Fruit fly (Drosophila melanogaster) whole organism, embryonic: Measurements from ENCODE around the gene BTBD9.
A peak's percentile ranks its signal among the peaks of the same experiment; 100 is the strongest.

ENCODE experiments used
- Ada2b ChIP-seq: fragments of 200-800 bp; sonication (Bioruptor generic); IDR thresholded peaks from 2 replicates; pipeline ENCODE4 v1.3.6; 2022; ENCODE audit warnings: missing biosample characterization, missing genetic modification characterization
- Aef1 ChIP-seq: fragments of 200-800 bp; sonication (Bioruptor generic); IDR thresholded peaks from 3 replicates; pipeline ENCODE4 v1.3.6; 2022; ENCODE audit warnings: missing biosample characterization, missing genetic modification characterization
- Asciz ChIP-seq: fragments of 200-800 bp; sonication (Bioruptor generic); optimal IDR thresholded peaks from 2 replicates; lab custom pipeline; 2017; ENCODE audit warnings: missing biosample characterization, mild to moderate bottlenecking, missing genetic modification characterization, missing genetic modification reagents
- BEAF-32 ChIP-seq: fragments of 200-800 bp; sonication (Bioruptor generic); optimal IDR thresholded peaks from 3 replicates; lab custom pipeline; 2017; ENCODE audit warnings: missing biosample characterization, missing genetic modification characterization, mild to moderate bottlenecking, moderate library complexity, missing genetic modification reagents
- CG10274 ChIP-seq: fragments of 200-800 bp; sonication (Bioruptor generic); optimal IDR thresholded peaks from 3 replicates; lab custom pipeline; 2017; ENCODE audit warnings: missing biosample characterization, mild to moderate bottlenecking, missing genetic modification characterization
- CG10321 ChIP-seq: fragments of 200-800 bp; sonication (Bioruptor generic); IDR thresholded peaks from 2 replicates; pipeline ENCODE4 v1.3.6; 2022; ENCODE audit warnings: missing biosample characterization, missing genetic modification characterization
- CG12155 ChIP-seq: fragments of 200-800 bp; sonication (Bioruptor generic); optimal IDR thresholded peaks from 3 replicates; lab custom pipeline; 2016; ENCODE audit warnings: missing biosample characterization, missing genetic modification characterization
- CG15696 ChIP-seq: fragments of 200-800 bp; sonication (Bioruptor generic); optimal IDR thresholded peaks from 2 replicates; lab custom pipeline; 2019; ENCODE audit warnings: missing biosample characterization, mild to moderate bottlenecking, missing genetic modification characterization, moderate library complexity
- CG31365 ChIP-seq: fragments of 200-800 bp; sonication (Bioruptor generic); optimal IDR thresholded peaks from 2 replicates; lab custom pipeline; 2018; ENCODE audit warnings: missing biosample characterization, mild to moderate bottlenecking, missing genetic modification characterization
- CG3407 ChIP-seq: fragments of 200-800 bp; sonication (Bioruptor generic); optimal IDR thresholded peaks from 2 replicates; lab custom pipeline; 2018; ENCODE audit warnings: missing biosample characterization, mild to moderate bottlenecking, missing genetic modification characterization
- CG34376 ChIP-seq: fragments of 200-800 bp; sonication (Bioruptor generic); optimal IDR thresholded peaks from 2 replicates; lab custom pipeline; 2018; ENCODE audit warnings: missing biosample characterization, mild to moderate bottlenecking, missing genetic modification characterization
- CG3847 ChIP-seq: fragments of 200-800 bp; sonication (Bioruptor generic); IDR thresholded peaks from 2 replicates; pipeline ENCODE4 v1.3.6; 2022; ENCODE audit warnings: missing biosample characterization, missing genetic modification characterization
- CG5180 ChIP-seq: fragments of 200-800 bp; sonication (Bioruptor generic); optimal IDR thresholded peaks from 3 replicates; lab custom pipeline; 2017; ENCODE audit warnings: missing biosample characterization, missing genetic modification characterization, mild to moderate bottlenecking, moderate library complexity, missing genetic modification reagents
- CG5953 ChIP-seq: fragments of 200-800 bp; sonication (Bioruptor generic); IDR thresholded peaks from 2 replicates; pipeline ENCODE4 v1.3.6; 2022; ENCODE audit warnings: missing biosample characterization, missing genetic modification characterization
- CG6254 ChIP-seq: fragments of 200-800 bp; sonication (Bioruptor generic); optimal IDR thresholded peaks from 3 replicates; lab custom pipeline; 2017; ENCODE audit warnings: mild to moderate bottlenecking, missing biosample characterization, missing genetic modification reagents, missing genetic modification characterization
- CG6654 ChIP-seq: fragments of 200-800 bp; sonication (Bioruptor generic); optimal IDR thresholded peaks from 2 replicates; lab custom pipeline; 2017; ENCODE audit warnings: missing biosample characterization, mild to moderate bottlenecking, missing genetic modification characterization
- CG7357 ChIP-seq: fragments of 200-800 bp; sonication (Bioruptor generic); IDR thresholded peaks from 3 replicates; pipeline ENCODE4 v1.3.6; 2022; ENCODE audit warnings: missing biosample characterization, missing genetic modification characterization
- CG7987 ChIP-seq: fragments of 200-800 bp; sonication (Bioruptor generic); optimal IDR thresholded peaks from 2 replicates; lab custom pipeline; 2018; ENCODE audit warnings: missing biosample characterization, mild to moderate bottlenecking, missing genetic modification characterization, moderate library complexity
- CTCF ChIP-seq: fragments of 200-800 bp; sonication (Bioruptor generic); optimal IDR thresholded peaks from 2 replicates; lab custom pipeline; 2017; ENCODE audit warnings: missing biosample characterization, mild to moderate bottlenecking, missing genetic modification characterization, moderate library complexity
- Dip2 ChIP-seq: fragments of 200-800 bp; sonication (Bioruptor generic); IDR thresholded peaks from 2 replicates; pipeline ENCODE4 v1.3.6; 2022; ENCODE audit warnings: missing biosample characterization, missing genetic modification characterization
- Eip74EF ChIP-seq, 2 experiments: fragments of 200-800 bp in 1 of 2; fragments of >200 bp in 1 of 2; sonication (Bioruptor generic) in 1 of 2; optimal IDR thresholded peaks; 2 replicates each; lab custom pipeline; 2017 to 2019; ENCODE audit warnings: missing biosample characterization in 2 of 2, missing genetic modification characterization in 2 of 2, mild to moderate bottlenecking in 1 of 2, moderate library complexity in 1 of 2
- Elba2 ChIP-seq: fragments of 200-800 bp; sonication (Bioruptor generic); optimal IDR thresholded peaks from 3 replicates; lab custom pipeline; 2016; ENCODE audit warnings: missing biosample characterization, missing genetic modification characterization
- Med ChIP-seq: fragments of 200-800 bp; sonication (Bioruptor generic); peaks from one replicate; lab custom pipeline; 2016; ENCODE audit warnings: missing biosample characterization, missing genetic modification characterization, mild to moderate bottlenecking, inconsistent platforms, moderate library complexity
- Pdp1 ChIP-seq, 2 experiments: fragments of 200-800 bp; sonication (Bioruptor generic); optimal IDR thresholded peaks; 3 replicates each; lab custom pipeline; 2016; ENCODE audit warnings: missing biosample characterization in 2 of 2, missing genetic modification characterization in 2 of 2, mild to moderate bottlenecking in 1 of 2, moderate library complexity in 1 of 2
- Ptx1 ChIP-seq: fragments of 200-800 bp; sonication (Bioruptor generic); IDR thresholded peaks from 2 replicates; pipeline ENCODE4 v1.3.6; 2022; ENCODE audit warnings: missing biosample characterization, missing genetic modification characterization
- Trl ChIP-seq, 3 experiments: fragments of >200 bp in 2 of 3; fragments of 200-800 bp in 1 of 3; sonication (Bioruptor generic) in 1 of 3; optimal IDR thresholded peaks; 2 replicates in 1 of 3; 3 replicates in 2 of 3; lab custom pipeline; 2016 to 2017; ENCODE audit warnings: missing biosample characterization in 1 of 3, missing genetic modification characterization in 1 of 3
- amos ChIP-seq: fragments of 200-800 bp; sonication (Bioruptor generic); IDR thresholded peaks from 2 replicates; pipeline ENCODE4 v1.3.6; 2022; ENCODE audit warnings: missing biosample characterization, missing genetic modification characterization; ENCODE audit not compliant: partially characterized antibody
- bigmax ChIP-seq: fragments of 200-800 bp; sonication (Bioruptor generic); optimal IDR thresholded peaks from 2 replicates; lab custom pipeline; 2018; ENCODE audit warnings: missing biosample characterization, mild to moderate bottlenecking, missing genetic modification characterization
- bsh ChIP-seq, 2 experiments: fragments of 200-800 bp; sonication (Bioruptor generic); optimal IDR thresholded peaks; 2 replicates each; lab custom pipeline; 2017 to 2018; ENCODE audit warnings: mild to moderate bottlenecking in 2 of 2, missing biosample characterization in 2 of 2, missing genetic modification characterization in 2 of 2, moderate library complexity in 1 of 2
- cg ChIP-seq: fragments of 200-800 bp; sonication (Bioruptor generic); optimal IDR thresholded peaks from 3 replicates; lab custom pipeline; 2019; ENCODE audit warnings: missing biosample characterization, mild to moderate bottlenecking, missing genetic modification characterization, moderate library complexity
- crol ChIP-seq: fragments of 200-800 bp; sonication (Bioruptor generic); IDR thresholded peaks from 2 replicates; pipeline ENCODE4 v1.3.6; 2022; ENCODE audit warnings: missing biosample characterization, missing genetic modification characterization
- da ChIP-seq: fragments of 200-800 bp; sonication (Bioruptor generic); optimal IDR thresholded peaks from 2 replicates; lab custom pipeline; 2016; ENCODE audit warnings: missing biosample characterization, missing genetic modification characterization
- emc ChIP-seq: fragments of 200-800 bp; sonication (Bioruptor generic); optimal IDR thresholded peaks from 2 replicates; lab custom pipeline; 2016; ENCODE audit warnings: missing biosample characterization, missing genetic modification characterization
- fd96Cb ChIP-seq: fragments of 200-800 bp; sonication (Bioruptor generic); optimal IDR thresholded peaks from 2 replicates; lab custom pipeline; 2018; ENCODE audit warnings: missing biosample characterization, mild to moderate bottlenecking, missing genetic modification characterization, moderate library complexity
- gem ChIP-seq: fragments of 200-800 bp; sonication (Bioruptor generic); optimal IDR thresholded peaks from 2 replicates; lab custom pipeline; 2019; ENCODE audit warnings: missing biosample characterization, mild to moderate bottlenecking, missing genetic modification characterization, moderate library complexity
- lmd ChIP-seq: fragments of 200-800 bp; sonication (Bioruptor generic); IDR thresholded peaks from 2 replicates; pipeline ENCODE4 v1.3.6; 2022; ENCODE audit warnings: missing biosample characterization, missing genetic modification characterization
- luna ChIP-seq: fragments of 200-800 bp; sonication (Bioruptor generic); optimal IDR thresholded peaks from 2 replicates; lab custom pipeline; 2016; ENCODE audit warnings: missing biosample characterization, missing genetic modification characterization
- stc ChIP-seq: fragments of 200-800 bp; sonication (Bioruptor generic); IDR thresholded peaks from 2 replicates; pipeline ENCODE4 v1.3.6; 2022; ENCODE audit warnings: missing biosample characterization, missing genetic modification characterization
- tap ChIP-seq: fragments of 200-800 bp; optimal IDR thresholded peaks from 3 replicates; lab custom pipeline; 2019; ENCODE audit warnings: missing biosample characterization, mild to moderate bottlenecking, missing genetic modification characterization, moderate library complexity
- toy ChIP-seq: fragments of 200-800 bp; sonication (Bioruptor generic); IDR thresholded peaks from 2 replicates; pipeline ENCODE4 v1.3.6; 2022; ENCODE audit warnings: missing biosample characterization, missing genetic modification characterization
- trh ChIP-seq: fragments of 200-800 bp; sonication (Bioruptor generic); optimal IDR thresholded peaks from 2 replicates; lab custom pipeline; 2016; ENCODE audit warnings: missing biosample characterization, missing genetic modification characterization
- tup ChIP-seq: fragments of 200-800 bp; sonication (Bioruptor generic); optimal IDR thresholded peaks from 2 replicates; lab custom pipeline; 2016; ENCODE audit warnings: missing biosample characterization, mild to moderate bottlenecking, missing genetic modification characterization, moderate library complexity
- unpg ChIP-seq: fragments of 200-800 bp; sonication (Bioruptor generic); optimal IDR thresholded peaks from 3 replicates; lab custom pipeline; 2018; ENCODE audit warnings: missing biosample characterization, mild to moderate bottlenecking, missing genetic modification characterization, moderate library complexity
- vfl ChIP-seq: fragments of 200-800 bp; sonication (Bioruptor generic); optimal IDR thresholded peaks from 2 replicates; lab custom pipeline; 2016; ENCODE audit warnings: missing biosample characterization, missing genetic modification characterization
- zen ChIP-seq: fragments of 200-800 bp; sonication (Bioruptor generic); optimal IDR thresholded peaks from 3 replicates; lab custom pipeline; 2018; ENCODE audit warnings: missing biosample characterization, mild to moderate bottlenecking, missing genetic modification characterization, moderate library complexity

BTBD9 gene

dm6 chrX:10801827-10802456 is 33.6 kb downstream of the BTBD9 start (continued):
- TF ChIP-seq Med (GFP tag; lab: Kevin White, UChicago) (peak; percentile 7), Elba2 (GFP tag; lab: Kevin White, UChicago) (peak; percentile 68), CG12155 (GFP tag; lab: Kevin White, UChicago) (no peak), trh (GFP tag; lab: Kevin White, UChicago) (no peak), CG10321 (GFP tag; lab: Robert Waterston, UW) (0 out of 2 replicates have a peak, but pooled peaks have one; percentile 5), CG6654 (peak; percentile 95), Dip2 (GFP tag; lab: Robert Waterston, UW) (no peak), da (GFP tag; lab: Kevin White, UChicago) (peak; percentile 17), zen (tag; lab: Kevin White, UChicago) (no peak), CG34376 (no peak), cg (GFP tag; lab: Kevin White, UChicago) (peak; percentile 41), crol (GFP tag; lab: Robert Waterston, UW) (peak; percentile 29; the same call in 1 of the 2 replicates), Trl (optimal IDR thresholded peaks at IDR 0.05; lab: Kevin White, UChicago) (peak; percentile 34 to 64), Trl (GFP tag; optimal IDR thresholded peaks at IDR 0.05; lab: Kevin White, UChicago) (no peak)

dm6 chrX:10802457-10803378 is 34.4 kb downstream of the BTBD9 start:
- 0 out of 2 replicates have a peak, but pooled peaks have one; percentile 29 for TF ChIP-seq CG3847 (GFP tag; lab: Robert Waterston, UW)
- TF ChIP-seq Aef1: no peak
- peak; percentile 12 for TF ChIP-seq CG7987
- no peak for TF ChIP-seq toy (GFP tag; lab: Robert Waterston, UW)
- peak in 1 of 2 experiments; percentile 27 for TF ChIP-seq Pdp1 (GFP tag; optimal IDR thresholded peaks at IDR 0.05; lab: Kevin White, UChicago)
- peak; percentile 9 for TF ChIP-seq CTCF (GFP tag; lab: Kevin White, UChicago)
- TF ChIP-seq Ada2b (GFP tag; lab: Robert Waterston, UW): 0 out of 2 replicates have a peak, but pooled peaks have one; percentile 10
- no peak for TF ChIP-seq amos (GFP tag; lab: Robert Waterston, UW)
- no peak for TF ChIP-seq CG31365 (tag; lab: Kevin White, UChicago)
- peak; percentile 51 for TF ChIP-seq CG5180 (GFP tag; lab: Kevin White, UChicago)
- peak in 1 of 2 experiments; percentile 74 for TF ChIP-seq bsh (GFP tag; optimal IDR thresholded peaks at IDR 0.05; lab: Kevin White, UChicago)
- TF ChIP-seq CG15696 (tag; lab: Kevin White, UChicago): peak; percentile 40
- no peak for TF ChIP-seq tup (GFP tag; lab: Kevin White, UChicago)
- peak; percentile 52 for TF ChIP-seq CG6254 (GFP tag; lab: Kevin White, UChicago)
- TF ChIP-seq fd96Cb (tag; lab: Kevin White, UChicago): peak; percentile 69
- TF ChIP-seq CG5953 (GFP tag; lab: Robert Waterston, UW): no peak
- no peak for TF ChIP-seq CG7357 (GFP tag; lab: Robert Waterston, UW)
- TF ChIP-seq bigmax (GFP tag; lab: Kevin White, UChicago): no peak
- TF ChIP-seq Ptx1 (GFP tag; lab: Robert Waterston, UW): peak; percentile 59
- no peak for TF ChIP-seq CG10274 (GFP tag; lab: Kevin White, UChicago)
- no peak for TF ChIP-seq vfl
- no peak for TF ChIP-seq BEAF-32
- peak in 1 of 2 experiments; percentile 66 for TF ChIP-seq Eip74EF (GFP tag; optimal IDR thresholded peaks at IDR 0.05; lab: Kevin White, UChicago)
- TF ChIP-seq lmd (GFP tag; lab: Robert Waterston, UW): peak; percentile 59; the same call in 1 of the 2 replicates
- TF ChIP-seq Asciz (GFP tag; lab: Kevin White, UChicago): peak; percentile 71
- TF ChIP-seq tap: peak; percentile 64
- no peak for TF ChIP-seq emc (GFP tag; lab: Kevin White, UChicago)
- peak; percentile 79 for TF ChIP-seq unpg (GFP tag; lab: Kevin White, UChicago)
- TF ChIP-seq CG3407 (GFP tag; lab: Kevin White, UChicago): peak; percentile 45
- peak; percentile 87 for TF ChIP-seq gem (tag; lab: Kevin White, UChicago)
- no peak for TF ChIP-seq luna
- TF ChIP-seq stc (GFP tag; lab: Robert Waterston, UW): peak; percentile 29; the same call in 1 of the 2 replicates
